Worm (Caenorhabditis elegans) whole organism, L2 larva: ENCODE measurements around the gene dkc-1.

Source experiments
- mab-5 ChIP-seq: fragments of 150-350 bp; optimal IDR thresholded peaks from 2 replicates; lab custom pipeline; 2014; ENCODE audit warnings: missing biosample characterization, missing genetic modification characterization
- nhr-25 ChIP-seq: fragments of 150-350 bp; sonication (generic microtip); optimal IDR thresholded peaks from 3 replicates; lab custom pipeline; 2014; ENCODE audit warnings: missing biosample characterization, missing genetic modification characterization
- sma-3 ChIP-seq: sonication (generic microtip); optimal IDR thresholded peaks from 2 replicates; lab custom pipeline; 2016; ENCODE audit warnings: missing genetic modification reagents, missing genetic modification characterization, missing compliant biosample characterization
- unc-62 ChIP-seq: fragments of 150-350 bp; optimal IDR thresholded peaks from 2 replicates; lab custom pipeline; 2014; ENCODE audit warnings: missing biosample characterization, missing genetic modification reagents, missing genetic modification characterization
- zag-1 ChIP-seq: fragments of 150-350 bp; optimal IDR thresholded peaks from 2 replicates; lab custom pipeline; 2014; ENCODE audit warnings: missing biosample characterization, missing genetic modification characterization
- ztf-1 ChIP-seq: fragments of 200-800 bp; sonication (Bioruptor generic); conservative IDR thresholded peaks from 2 replicates; pipeline ENCODE4 v1.3.6; 2022; ENCODE audit warnings: missing genetic modification characterization, missing compliant biosample characterization
- ztf-11 ChIP-seq: sonication (generic microtip); optimal IDR thresholded peaks from 2 replicates; lab custom pipeline; 2017; ENCODE audit warnings: missing biosample characterization, missing genetic modification characterization

- TF ChIP-seq ztf-11 (tag; lab: Kevin White, UChicago) (no peak), sma-3 (GFP tag; lab: Kevin White, UChicago) (no peak), ztf-1 (GFP tag; lab: Robert Waterston, UW) (no peak), nhr-25 (tag; lab: Kevin White, UChicago) (no peak), unc-62 (GFP tag; lab: Kevin White, UChicago) (no peak), zag-1 (tag; lab: Kevin White, UChicago) (no peak), mab-5 (no peak)
Observed at ce11 chrIII:10791233-10791632, 43.0 kb downstream of the dkc-1 start.
